Fruit fly (Drosophila melanogaster): ENCODE results near the gene CG11444.

The CG11444 gene

DNA sequence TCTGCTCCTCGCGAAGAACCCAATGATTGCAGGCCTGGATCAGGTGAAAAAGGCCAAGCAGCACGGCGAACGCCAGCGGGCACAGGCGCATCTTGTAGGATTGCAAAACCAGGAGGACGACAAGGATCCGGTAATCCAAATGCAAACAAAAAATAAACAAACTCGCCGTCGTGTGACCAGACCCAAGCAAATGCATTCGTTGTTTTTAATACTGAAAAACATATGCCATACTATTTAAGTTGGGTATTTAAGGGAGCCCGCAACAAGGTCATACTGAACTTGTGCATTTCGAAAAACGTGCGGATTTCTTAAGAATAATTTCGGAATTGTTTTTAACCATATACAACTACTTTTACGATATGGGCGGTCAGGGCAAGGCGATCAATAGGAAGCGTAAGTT, 2.5 kb downstream of the CG11444 start, which contains the start of the genes CG11436 and CG3527 (continued):
- peak; percentile 20 for TF ChIP-seq BEAF-32 (GFP tag; optimal IDR thresholded peaks at IDR 0.05)
- TF ChIP-seq Myb (GFP tag; optimal IDR thresholded peaks at IDR 0.05), result peak; percentile 45
- peak; percentile 31 for TF ChIP-seq YL-1 (GFP tag; optimal IDR thresholded peaks at IDR 0.05)
- TF ChIP-seq HmgZ (tag; optimal IDR thresholded peaks at IDR 0.05), result peak; percentile 6
- peak; percentile 53 for TF ChIP-seq Dp (GFP tag; optimal IDR thresholded peaks at IDR 0.05)
- TF ChIP-seq Pdp1 (GFP tag; optimal IDR thresholded peaks at IDR 0.05), result peak in 1 of 2 experiments; percentile 30

dm6 chrX:4548611-4549120, 5.5 kb downstream of the CG11444 start, which contains the start of the genes Usf and CG15912:
Usf (minus strand) TSS chrX:4548794.
CG15912 (plus strand) TSS chrX:4549070.
- TF ChIP-seq CG14710 (tag; optimal IDR thresholded peaks at IDR 0.05) (peak; percentile 9), CTCF (GFP tag; optimal IDR thresholded peaks at IDR 0.05) (peak; percentile 32), sens-2 (GFP tag; IDR thresholded peaks at IDR 0.05) (no peak), sisA (GFP tag; IDR thresholded peaks at IDR 0.05) (no peak), Bgb (GFP tag; IDR thresholded peaks at IDR 0.05; ENCODE audit: partially characterized antibody) (0 out of 2 replicates have a peak, but pooled peaks have one; percentile 2), Sin3A (optimal IDR thresholded peaks at IDR 0.05) (peak; percentile 52), Sry-δ (GFP tag; optimal IDR thresholded peaks at IDR 0.05) (peak; percentile 8), gfzf (GFP tag; optimal IDR thresholded peaks at IDR 0.05) (peak; percentile 88), Myb (GFP tag; optimal IDR thresholded peaks at IDR 0.05) (peak; percentile 58), Pdp1 (GFP tag; optimal IDR thresholded peaks at IDR 0.05) (peak in 1 of 2 experiments; percentile 53), CG4617 (GFP tag; optimal IDR thresholded peaks at IDR 0.05; ENCODE audit: borderline replicate concordance) (peak; percentile 52), CG10267 (tag; optimal IDR thresholded peaks at IDR 0.05) (peak; percentile 9), pzg (GFP tag; optimal IDR thresholded peaks at IDR 0.05) (peak; percentile 48), CG10959 (GFP tag; IDR thresholded peaks at IDR 0.05) (no peak), CG6175 (GFP tag; IDR thresholded peaks at IDR 0.05) (no peak), CG12769 (tag; optimal IDR thresholded peaks at IDR 0.05) (no peak), MESR4 (GFP tag; optimal IDR thresholded peaks at IDR 0.05) (peak; percentile 65), Dp (GFP tag; optimal IDR thresholded peaks at IDR 0.05) (peak; percentile 50), E2f2 (GFP tag; IDR thresholded peaks at IDR 0.05) (peak; percentile 66), TFAM (GFP tag; optimal IDR thresholded peaks at IDR 0.05) (no peak), MBD-R2 (GFP tag; IDR thresholded peaks at IDR 0.05) (peak; percentile 57), bcd (GFP tag; optimal IDR thresholded peaks at IDR 0.05) (no peak), BEAF-32 (GFP tag; optimal IDR thresholded peaks at IDR 0.05) (peak; percentile 21), CG17612 (GFP tag; IDR thresholded peaks at IDR 0.05) (no peak), tll (GFP tag; optimal IDR thresholded peaks at IDR 0.05) (peak in 1 of 2 experiments; percentile 8), CG9797 (GFP tag; optimal IDR thresholded peaks at IDR 0.05) (peak; percentile 77), stwl (tag; optimal IDR thresholded peaks at IDR 0.05) (peak; percentile 45), jumu (GFP tag; optimal IDR thresholded peaks at IDR 0.05) (no peak), CG4730 (GFP tag; IDR thresholded peaks at IDR 0.05) (no peak), CG13287 (GFP tag; IDR thresholded peaks at IDR 0.05; ENCODE audit: partially characterized antibody) (peak; percentile 14; the same call in 1 of the 2 replicates), Vsx1 (GFP tag; optimal IDR thresholded peaks at IDR 0.05) (no peak), CG2116 (GFP tag; optimal IDR thresholded peaks at IDR 0.05) (peak; percentile 15), trem (tag; optimal IDR thresholded peaks at IDR 0.05) (peak; percentile 28)

- TF ChIP-seq stwl (tag; optimal IDR thresholded peaks at IDR 0.05) (peak; percentile 65), CG17385 (GFP tag; optimal IDR thresholded peaks at IDR 0.05) (no peak), ssp (GFP tag; IDR thresholded peaks at IDR 0.05) (peak; percentile 50; the same call in 1 of the 2 replicates), fru (optimal IDR thresholded peaks at IDR 0.05) (no peak), CG12659 (GFP tag; optimal IDR thresholded peaks at IDR 0.05) (no peak), HLH3B (GFP tag; IDR thresholded peaks at IDR 0.05) (no peak), CG6689 (GFP tag; IDR thresholded peaks at IDR 0.05) (no peak), cato (GFP tag; optimal IDR thresholded peaks at IDR 0.05; ENCODE audit: borderline replicate concordance) (no peak), btn (GFP tag; optimal IDR thresholded peaks at IDR 0.05) (no peak), sim (GFP tag; IDR thresholded peaks at IDR 0.05) (no peak), Dip2 (GFP tag; IDR thresholded peaks at IDR 0.05) (no peak), CG31388 (GFP tag; optimal IDR thresholded peaks at IDR 0.05) (no peak), Med (GFP tag) (peak; percentile 34), sqz (GFP tag; optimal IDR thresholded peaks at IDR 0.05) (no peak), CG13296 (GFP tag; optimal IDR thresholded peaks at IDR 0.05) (no peak), CG1647 (GFP tag; optimal IDR thresholded peaks at IDR 0.05) (no peak)
Observed at dm6 chrX:4542353-4542752, 11.8 kb downstream of the CG11444 start, which contains the start of gene CG3568. CG3568 (plus strand) TSS chrX:4542630.

All from whole organism, embryonic.